Worm (Caenorhabditis elegans): Measurements from ENCODE around the gene clc-20.
A peak's percentile ranks its signal among the peaks of the same experiment; 100 is the strongest.

The clc-20 gene

ce11 chrIII:839491-839890 is 32.9 kb upstream of the clc-20 start, which contains the start of gene dos-3:
dos-3 (minus strand) TSS chrIII:839591.
- no peak for TF ChIP-seq zip-5 (tag; optimal IDR thresholded peaks at IDR 0.05)
- no peak for TF ChIP-seq tbx-2 (tag; optimal IDR thresholded peaks at IDR 0.05)
- TF ChIP-seq dmd-4 (tag; optimal IDR thresholded peaks at IDR 0.05; ENCODE audit: borderline replicate concordance): no peak
- no peak for TF ChIP-seq nfya-1 (tag; optimal IDR thresholded peaks at IDR 0.05)
- no peak for TF ChIP-seq unc-42 (tag; optimal IDR thresholded peaks at IDR 0.05)

ce11 chrIII:841177-841576 is 31.2 kb upstream of the clc-20 start, which contains the start of gene K02F3.9:
K02F3.9 (minus strand) TSS chrIII:841366.
- TF ChIP-seq Y22D7AL.16 (tag; optimal IDR thresholded peaks at IDR 0.05) (no peak), ahr-1 (tag; optimal IDR thresholded peaks at IDR 0.05) (no peak), tbx-2 (tag; optimal IDR thresholded peaks at IDR 0.05) (no peak), unc-3 (GFP tag; conservative IDR thresholded peaks at IDR 0.05) (no peak), unc-3 (tag; optimal IDR thresholded peaks at IDR 0.05) (no peak), ceh-19 (GFP tag; optimal IDR thresholded peaks at IDR 0.05) (no peak), hlh-6 (tag; optimal IDR thresholded peaks at IDR 0.05) (no peak), hlh-30 (tag; optimal IDR thresholded peaks at IDR 0.05; ENCODE audit: insufficient read depth) (no peak), unc-55 (GFP tag; optimal IDR thresholded peaks at IDR 0.05) (no peak), unc-86 (tag; optimal IDR thresholded peaks at IDR 0.05) (no peak), K02D7.2 (tag; optimal IDR thresholded peaks at IDR 0.05) (no peak), ceh-31 (tag; optimal IDR thresholded peaks at IDR 0.05) (no peak)

ce11 chrIII:842630-843029 is 29.8 kb upstream of the clc-20 start, which contains the start of gene far-8:
far-8 (plus strand) TSS chrIII:842930.
- no peak for TF ChIP-seq dmd-4 (tag; optimal IDR thresholded peaks at IDR 0.05; ENCODE audit: borderline replicate concordance)

- no peak for TF ChIP-seq pha-4 (tag; optimal IDR thresholded peaks at IDR 0.05)
- no peak for TF ChIP-seq tbx-7 (tag; optimal IDR thresholded peaks at IDR 0.05)
- TF ChIP-seq gmeb-2 (tag; optimal IDR thresholded peaks at IDR 0.05): no peak
- TF ChIP-seq fkh-6 (tag; optimal IDR thresholded peaks at IDR 0.05): peak; percentile 16
- TF ChIP-seq ceh-22 (tag; optimal IDR thresholded peaks at IDR 0.05): no peak
- peak; percentile 31 for TF ChIP-seq nfya-1 (tag; optimal IDR thresholded peaks at IDR 0.05)
Measured at ce11 chrIII:843999-844398, 28.4 kb upstream of the clc-20 start.

ce11 chrIII:844577-844976 is 27.8 kb upstream of the clc-20 start:
- no peak for TF ChIP-seq fkh-6 (tag; optimal IDR thresholded peaks at IDR 0.05)
- no peak for TF ChIP-seq ceh-31 (tag; optimal IDR thresholded peaks at IDR 0.05)
- no peak for TF ChIP-seq fax-1 (tag; optimal IDR thresholded peaks at IDR 0.05)
- no peak for TF ChIP-seq F13H6.1 (tag; optimal IDR thresholded peaks at IDR 0.05)
- TF ChIP-seq pat-9 (tag; optimal IDR thresholded peaks at IDR 0.05): no peak
- no peak for TF ChIP-seq ceh-48 (tag; optimal IDR thresholded peaks at IDR 0.05)
- no peak for TF ChIP-seq eyg-1 (tag; optimal IDR thresholded peaks at IDR 0.05)
- TF ChIP-seq ztf-16 (tag; optimal IDR thresholded peaks at IDR 0.05): no peak
- TF ChIP-seq che-1 (tag; optimal IDR thresholded peaks at IDR 0.05): no peak
- TF ChIP-seq pros-1 (tag; optimal IDR thresholded peaks at IDR 0.05): no peak
- TF ChIP-seq pha-2 (tag; optimal IDR thresholded peaks at IDR 0.05): no peak
- no peak for TF ChIP-seq C08G9.2 (tag; optimal IDR thresholded peaks at IDR 0.05)
- TF ChIP-seq ceh-19 (GFP tag; optimal IDR thresholded peaks at IDR 0.05): no peak
- no peak for TF ChIP-seq ref-2 (tag; optimal IDR thresholded peaks at IDR 0.05)
- no peak for TF ChIP-seq ceh-6 (GFP tag; optimal IDR thresholded peaks at IDR 0.05)

- TF ChIP-seq nhr-11 (tag; optimal IDR thresholded peaks at IDR 0.05): no peak
- no peak for TF ChIP-seq gmeb-2 (tag; optimal IDR thresholded peaks at IDR 0.05)
- TF ChIP-seq mec-3 (tag; optimal IDR thresholded peaks at IDR 0.05; ENCODE audit: borderline replicate concordance): no peak
- no peak for TF ChIP-seq ceh-6 (GFP tag; optimal IDR thresholded peaks at IDR 0.05)
- TF ChIP-seq ama-1 (optimal IDR thresholded peaks at IDR 0.05): no peak
- no peak for TF ChIP-seq ceh-34 (tag; optimal IDR thresholded peaks at IDR 0.05)
- TF ChIP-seq elt-2 (tag; optimal IDR thresholded peaks at IDR 0.05): peak; percentile 73
- TF ChIP-seq pros-1 (tag; optimal IDR thresholded peaks at IDR 0.05): no peak
- no peak for TF ChIP-seq ceh-9 (tag; optimal IDR thresholded peaks at IDR 0.05)
- peak; percentile 17 for TF ChIP-seq pax-1 (tag; optimal IDR thresholded peaks at IDR 0.05)
- TF ChIP-seq sox-2 (GFP tag; IDR thresholded peaks at IDR 0.05): no peak
- no peak for TF ChIP-seq che-1 (tag; optimal IDR thresholded peaks at IDR 0.05)
- TF ChIP-seq lin-11 (tag; optimal IDR thresholded peaks at IDR 0.05): no peak
- no peak for TF ChIP-seq unc-55 (GFP tag; optimal IDR thresholded peaks at IDR 0.05)
- no peak for TF ChIP-seq odd-2 (tag; optimal IDR thresholded peaks at IDR 0.05)
Measured at ce11 chrIII:845485-845884, 26.9 kb upstream of the clc-20 start, which contains the start of gene K02F3.2. K02F3.2 (plus strand) TSS chrIII:845841.
